Worm (Caenorhabditis elegans) whole organism, L4 larva: ENCODE results near the gene nlp-78.

Experiments
- F37D6.2 ChIP-seq: sonication (generic microtip); optimal IDR thresholded peaks from 2 replicates; lab custom pipeline; 2016; ENCODE audit warnings: mild to moderate bottlenecking, missing genetic modification characterization, missing compliant biosample characterization
- R02D3.7 ChIP-seq: fragments of 150-350 bp; sonication (generic microtip); optimal IDR thresholded peaks from 3 replicates; lab custom pipeline; 2014; ENCODE audit warnings: missing biosample characterization, missing genetic modification characterization
- T20F7.1 ChIP-seq: fragments of 200-800 bp; sonication (Bioruptor generic); optimal IDR thresholded peaks from 2 replicates; lab custom pipeline; 2018; ENCODE audit warnings: mild to moderate bottlenecking, missing genetic modification characterization, missing compliant biosample characterization
- Y48G9A.11 ChIP-seq: fragments of 200-800 bp; sonication (Bioruptor generic); IDR thresholded peaks from 2 replicates; pipeline ENCODE4 v1.3.6; 2022; ENCODE audit warnings: missing genetic modification reagents, missing genetic modification characterization, missing compliant biosample characterization
- ZK546.5 ChIP-seq, 2 experiments: sonication (generic microtip); optimal IDR thresholded peaks; 2 replicates each; lab custom pipeline; 2017; ENCODE audit warnings: missing biosample characterization in 2 of 2, missing genetic modification characterization in 2 of 2
- aha-1 ChIP-seq: fragments of 150-350 bp; peaks from one replicate; lab custom pipeline; 2014; ENCODE audit warnings: missing biosample characterization, missing genetic modification characterization
- ceh-32 ChIP-seq: sonication (generic microtip); optimal IDR thresholded peaks from 2 replicates; lab custom pipeline; 2016; ENCODE audit warnings: mild to moderate bottlenecking, missing genetic modification characterization, missing compliant biosample characterization; ENCODE audit not compliant: poor library complexity
- ces-1 ChIP-seq: fragments of 150-350 bp; sonication (generic microtip); optimal IDR thresholded peaks from 4 replicates; lab custom pipeline; 2014; ENCODE audit warnings: missing biosample characterization, missing genetic modification reagents, missing genetic modification characterization
- daf-16 ChIP-seq, 3 experiments: sonication (generic microtip); optimal IDR thresholded peaks; 2 replicates each; lab custom pipeline; 2016 to 2017; ENCODE audit warnings: missing genetic modification characterization in 3 of 3, missing genetic modification reagents in 3 of 3, mild to moderate bottlenecking in 2 of 3, missing compliant biosample characterization in 2 of 3, missing biosample characterization in 1 of 3, moderate library complexity in 1 of 3
- daf-19 ChIP-seq: fragments of 200-800 bp; sonication (Bioruptor generic); conservative IDR thresholded peaks from 2 replicates; pipeline ENCODE4 v1.3.6; 2022; ENCODE audit warnings: missing genetic modification characterization, missing compliant biosample characterization
- daf-8 ChIP-seq: fragments of 200-800 bp; sonication (Bioruptor generic); IDR thresholded peaks from 2 replicates; pipeline ENCODE4 v1.3.6; 2022; ENCODE audit warnings: missing genetic modification characterization, missing compliant biosample characterization
- dmd-6 ChIP-seq: fragments of 200-800 bp; sonication (Bioruptor generic); IDR thresholded peaks from 2 replicates; pipeline ENCODE4 v1.3.6; 2022; ENCODE audit warnings: missing genetic modification reagents, missing genetic modification characterization, missing compliant biosample characterization
- dmd-9 ChIP-seq: fragments of 200-800 bp; sonication (Bioruptor generic); IDR thresholded peaks from 2 replicates; pipeline ENCODE4 v1.3.6; 2022; ENCODE audit warnings: missing genetic modification reagents, missing genetic modification characterization, missing compliant biosample characterization
- dpl-1 ChIP-seq: fragments of 150-350 bp; optimal IDR thresholded peaks from 2 replicates; lab custom pipeline; 2014; ENCODE audit warnings: missing biosample characterization, missing genetic modification reagents, missing genetic modification characterization
- duxl-1 ChIP-seq: sonication (generic microtip); optimal IDR thresholded peaks from 2 replicates; lab custom pipeline; 2016; ENCODE audit warnings: mild to moderate bottlenecking, missing genetic modification characterization, moderate library complexity, missing compliant biosample characterization; ENCODE audit not compliant: poor library complexity
- dve-1 ChIP-seq: sonication (generic microtip); optimal IDR thresholded peaks from 2 replicates; lab custom pipeline; 2017; ENCODE audit warnings: antibody characterized with exemption, mild to moderate bottlenecking, missing genetic modification characterization, missing compliant biosample characterization; ENCODE audit not compliant: insufficient read depth
- gei-8 ChIP-seq: fragments of 200-800 bp; sonication (Bioruptor generic); optimal IDR thresholded peaks from 2 replicates; lab custom pipeline; 2018; ENCODE audit warnings: mild to moderate bottlenecking, missing genetic modification characterization, missing compliant biosample characterization
- hlh-11 ChIP-seq: fragments of 200-800 bp; sonication (Bioruptor generic); optimal IDR thresholded peaks from 2 replicates; lab custom pipeline; 2018; ENCODE audit warnings: mild to moderate bottlenecking, missing genetic modification characterization, missing compliant biosample characterization
- jun-1 ChIP-seq: fragments of 150-350 bp; optimal IDR thresholded peaks from 2 replicates; lab custom pipeline; 2014; ENCODE audit warnings: missing biosample characterization, missing genetic modification reagents, missing genetic modification characterization
- lin-1 ChIP-seq: fragments of 200-800 bp; sonication (Bioruptor generic); IDR thresholded peaks from 2 replicates; pipeline ENCODE4 v1.3.6; 2022; ENCODE audit warnings: missing genetic modification reagents, missing genetic modification characterization, missing compliant biosample characterization
- lin-13 ChIP-seq: fragments of 150-350 bp; optimal IDR thresholded peaks from 2 replicates; lab custom pipeline; 2014; ENCODE audit warnings: missing biosample characterization, missing genetic modification reagents, missing genetic modification characterization
- lin-29 ChIP-seq: fragments of 200-800 bp; sonication (Bioruptor generic); IDR thresholded peaks from 2 replicates; pipeline ENCODE4 v1.3.6; 2022; ENCODE audit warnings: missing genetic modification reagents, missing genetic modification characterization, missing compliant biosample characterization
- lin-39 ChIP-seq: fragments of 150-350 bp; optimal IDR thresholded peaks from 2 replicates; lab custom pipeline; 2014; ENCODE audit warnings: missing biosample characterization, missing genetic modification reagents, missing genetic modification characterization
- lsy-2 ChIP-seq, 2 experiments: fragments of 150-350 bp in 1 of 2; sonication (generic microtip) in 1 of 2; optimal IDR thresholded peaks; 2 replicates each; lab custom pipeline; 2014 to 2017; ENCODE audit warnings: missing biosample characterization in 2 of 2, missing genetic modification characterization in 2 of 2
- madf-9 ChIP-seq: fragments of 200-800 bp; sonication (Bioruptor generic); conservative IDR thresholded peaks from 2 replicates; pipeline ENCODE4 v1.3.6; 2022; ENCODE audit warnings: missing genetic modification reagents, missing genetic modification characterization, missing compliant biosample characterization
- mdl-1 ChIP-seq, 2 experiments: fragments of 150-350 bp in 1 of 2; sonication (generic microtip) in 1 of 2; optimal IDR thresholded peaks; 2 replicates each; lab custom pipeline; 2014 to 2017; ENCODE audit warnings: missing biosample characterization in 2 of 2, missing genetic modification characterization in 2 of 2
- mdt-29 ChIP-seq: fragments of 200-800 bp; sonication (Bioruptor generic); IDR thresholded peaks from 2 replicates; pipeline ENCODE4 v1.3.6; 2022; ENCODE audit warnings: missing genetic modification reagents, missing genetic modification characterization, missing compliant biosample characterization
- mep-1 ChIP-seq: fragments of 150-350 bp; sonication (generic microtip); optimal IDR thresholded peaks from 3 replicates; lab custom pipeline; 2014; ENCODE audit warnings: missing biosample characterization, missing genetic modification characterization
- mxl-3 ChIP-seq: fragments of 200-800 bp; sonication (Bioruptor generic); optimal IDR thresholded peaks from 2 replicates; lab custom pipeline; 2018; ENCODE audit warnings: mild to moderate bottlenecking, missing genetic modification characterization, missing compliant biosample characterization
- nhr-10 ChIP-seq: fragments of 150-350 bp; optimal IDR thresholded peaks from 2 replicates; lab custom pipeline; 2014; ENCODE audit warnings: missing biosample characterization, missing genetic modification characterization
- nhr-11 ChIP-seq: fragments of 150-350 bp; optimal IDR thresholded peaks from 2 replicates; lab custom pipeline; 2014; ENCODE audit warnings: missing biosample characterization, missing genetic modification characterization
- nhr-237 ChIP-seq: sonication (generic microtip); optimal IDR thresholded peaks from 2 replicates; lab custom pipeline; 2017; ENCODE audit warnings: missing biosample characterization, missing genetic modification characterization
- nhr-28 ChIP-seq: fragments of 150-350 bp; optimal IDR thresholded peaks from 2 replicates; lab custom pipeline; 2014; ENCODE audit warnings: missing biosample characterization, missing genetic modification characterization
- nhr-48 ChIP-seq: sonication (generic microtip); optimal IDR thresholded peaks from 2 replicates; lab custom pipeline; 2016; ENCODE audit warnings: mild to moderate bottlenecking, missing genetic modification characterization, missing compliant biosample characterization
- nhr-76 ChIP-seq: fragments of 150-350 bp; optimal IDR thresholded peaks from 2 replicates; lab custom pipeline; 2014; ENCODE audit warnings: missing biosample characterization, missing genetic modification characterization
- nhr-77 ChIP-seq: fragments of 150-350 bp; optimal IDR thresholded peaks from 2 replicates; lab custom pipeline; 2014; ENCODE audit warnings: missing biosample characterization, missing genetic modification characterization
- pha-4 ChIP-seq, 2 experiments: fragments of 150-350 bp in 1 of 2; fragments of 200-800 bp in 1 of 2; sonication (Bioruptor generic) in 1 of 2; IDR thresholded peaks in 1 of 2; optimal IDR thresholded peaks in 1 of 2; 2 replicates each; pipeline versions ENCODE4 v1.3.6 to Lab custom; 2014 to 2022; ENCODE audit warnings: missing genetic modification characterization in 2 of 2, missing genetic modification reagents in 2 of 2, missing biosample characterization in 1 of 2, missing compliant biosample characterization in 1 of 2
- pqm-1 ChIP-seq: sonication (generic microtip); optimal IDR thresholded peaks from 2 replicates; lab custom pipeline; 2017; ENCODE audit warnings: missing biosample characterization, missing genetic modification characterization
- saeg-2 ChIP-seq: fragments of 200-800 bp; sonication (Bioruptor generic); IDR thresholded peaks from 2 replicates; pipeline ENCODE4 v1.3.6; 2022; ENCODE audit warnings: missing genetic modification reagents, missing genetic modification characterization, missing compliant biosample characterization
- snpc-4 ChIP-seq: fragments of 150-350 bp; optimal IDR thresholded peaks from 2 replicates; lab custom pipeline; 2014; ENCODE audit warnings: missing biosample characterization, missing genetic modification characterization
- tag-97 ChIP-seq: fragments of 200-800 bp; sonication (Bioruptor generic); IDR thresholded peaks from 2 replicates; pipeline ENCODE4 v1.3.6; 2022; ENCODE audit warnings: missing genetic modification characterization, missing compliant biosample characterization
- tra-1 ChIP-seq: fragments of 200-800 bp; sonication (Bioruptor generic); IDR thresholded peaks from 2 replicates; pipeline ENCODE4 v1.3.6; 2022; ENCODE audit warnings: missing genetic modification reagents, missing genetic modification characterization, missing compliant biosample characterization
- unc-130 ChIP-seq: sonication (generic microtip); optimal IDR thresholded peaks from 2 replicates; lab custom pipeline; 2016; ENCODE audit warnings: missing genetic modification reagents, missing genetic modification characterization, missing compliant biosample characterization
- unc-62 ChIP-seq, 3 experiments: fragments of 150-350 bp in 1 of 3; sonication (generic microtip); optimal IDR thresholded peaks in 2 of 3; peaks in 1 of 3; 1 replicate in 1 of 3; 2 replicates in 2 of 3; lab custom pipeline; 2014 to 2017; ENCODE audit warnings: missing biosample characterization in 3 of 3, missing genetic modification characterization in 3 of 3, missing genetic modification reagents in 3 of 3, missing genotype in 1 of 3
- ztf-11 ChIP-seq: fragments of 150-350 bp; optimal IDR thresholded peaks from 2 replicates; lab custom pipeline; 2014; ENCODE audit warnings: missing biosample characterization, missing genetic modification characterization

The nlp-78 gene

ce11 chrII:9116404-9116803 lies 19.6 kb upstream of the nlp-78 start (continued):
- TF ChIP-seq pha-4 (GFP tag; IDR thresholded peaks at IDR 0.05; lab: Robert Waterston, UW) = no peak
- TF ChIP-seq pha-4 (tag; optimal IDR thresholded peaks at IDR 0.05; lab: Kevin White, UChicago) = no peak
- TF ChIP-seq lin-29 (GFP tag; lab: Robert Waterston, UW) = no peak
- TF ChIP-seq lin-13 (GFP tag; lab: Kevin White, UChicago) = no peak
- TF ChIP-seq lin-39 (tag; lab: Kevin White, UChicago) = no peak
- no peak for TF ChIP-seq ZK546.5 (tag; optimal IDR thresholded peaks at IDR 0.05; lab: Kevin White, UChicago)
- peak in 1 of 2 experiments; percentile 14 for TF ChIP-seq mdl-1 (tag; optimal IDR thresholded peaks at IDR 0.05; lab: Kevin White, UChicago)
- TF ChIP-seq snpc-4 (tag; lab: Kevin White, UChicago) = no peak
- TF ChIP-seq tag-97 (GFP tag; lab: Robert Waterston, UW) = no peak
- TF ChIP-seq mdt-29 (GFP tag; lab: Robert Waterston, UW) = no peak
- TF ChIP-seq R02D3.7 (tag; lab: Kevin White, UChicago) = no peak
- no peak for TF ChIP-seq saeg-2 (GFP tag; lab: Robert Waterston, UW)
- no peak for TF ChIP-seq dpl-1 (GFP tag; lab: Kevin White, UChicago)
- no peak for TF ChIP-seq daf-8
- TF ChIP-seq gei-8 (GFP tag; lab: Kevin White, UChicago) = no peak
- TF ChIP-seq dmd-6 (GFP tag; lab: Robert Waterston, UW) = peak; percentile 59
- no peak for TF ChIP-seq nhr-10 (tag; lab: Kevin White, UChicago)
- no peak for TF ChIP-seq nhr-237 (tag; lab: Kevin White, UChicago)
- no peak for TF ChIP-seq unc-130 (GFP tag; lab: Kevin White, UChicago)
- no peak for TF ChIP-seq nhr-76 (tag; lab: Kevin White, UChicago)
- no peak for TF ChIP-seq duxl-1 (tag; lab: Kevin White, UChicago)
- TF ChIP-seq dmd-9 (GFP tag; lab: Robert Waterston, UW) = no peak
- TF ChIP-seq jun-1 (tag; lab: Kevin White, UChicago) = no peak
- TF ChIP-seq daf-19 = no peak
- no peak for TF ChIP-seq ztf-11 (tag; lab: Kevin White, UChicago)
- no peak for TF ChIP-seq F37D6.2 (tag; lab: Kevin White, UChicago)
- TF ChIP-seq Y48G9A.11 (GFP tag; lab: Robert Waterston, UW) = no peak

ce11 chrII:9117789-9118242 lies 18.2 kb upstream of the nlp-78 start:
- peak; percentile 59 for TF ChIP-seq dmd-6 (GFP tag; lab: Robert Waterston, UW)
- peak; percentile 52 for TF ChIP-seq ces-1
- TF ChIP-seq Y48G9A.11 (GFP tag; lab: Robert Waterston, UW) = no peak
- no peak for TF ChIP-seq ceh-32 (tag; lab: Kevin White, UChicago)
- TF ChIP-seq mep-1 (tag; lab: Kevin White, UChicago) = peak; percentile 70
- peak; percentile 75 for TF ChIP-seq nhr-28 (tag; lab: Kevin White, UChicago)
- TF ChIP-seq tra-1 = no peak
- TF ChIP-seq nhr-11 (tag; lab: Kevin White, UChicago) = peak; percentile 8
- TF ChIP-seq madf-9 (GFP tag; lab: Robert Waterston, UW) = no peak
- peak; percentile 7 for TF ChIP-seq F37D6.2 (tag; lab: Kevin White, UChicago)
- TF ChIP-seq aha-1 (tag; lab: Kevin White, UChicago) = peak; percentile 69
- peak in 1 of 2 experiments; percentile 34 for TF ChIP-seq unc-62 (GFP tag; optimal IDR thresholded peaks at IDR 0.05 in 1 of 2; lab: Kevin White, UChicago)
- no peak for TF ChIP-seq unc-62 (tag; optimal IDR thresholded peaks at IDR 0.05; lab: Kevin White, UChicago)
- 0 out of 2 replicates have a peak, but pooled peaks have one; percentile 55 for TF ChIP-seq daf-19
- TF ChIP-seq nhr-77 (tag; lab: Kevin White, UChicago) = peak; percentile 70
- peak; percentile 36 for TF ChIP-seq hlh-11 (tag; lab: Kevin White, UChicago)
- TF ChIP-seq dve-1 (tag; lab: Kevin White, UChicago) = peak; percentile 59
- peak; percentile 91 for TF ChIP-seq pqm-1 (tag; lab: Kevin White, UChicago)
- TF ChIP-seq lin-39 (tag; lab: Kevin White, UChicago) = no peak
- TF ChIP-seq lsy-2 (tag; optimal IDR thresholded peaks at IDR 0.05; lab: Kevin White, UChicago) = peak in 1 of 2 experiments; percentile 46
- TF ChIP-seq T20F7.1 (GFP tag; lab: Kevin White, UChicago) = peak; percentile 5
- peak; percentile 58 for TF ChIP-seq nhr-48 (tag; lab: Kevin White, UChicago)
- peak; percentile 67; the same call in 1 of the 2 replicates for TF ChIP-seq lin-1
- TF ChIP-seq mxl-3 (GFP tag; lab: Kevin White, UChicago) = no peak
- TF ChIP-seq daf-16 (GFP tag; optimal IDR thresholded peaks at IDR 0.05; lab: Kevin White, UChicago) = no peak
- peak; percentile 60 for TF ChIP-seq daf-16 (tag; optimal IDR thresholded peaks at IDR 0.05; lab: Kevin White, UChicago)
